Worm (Caenorhabditis elegans): Measurements from ENCODE around the gene rpl-6.
A peak's percentile ranks its signal among the peaks of the same experiment; 100 is the strongest.

Gene rpl-6

DNA sequence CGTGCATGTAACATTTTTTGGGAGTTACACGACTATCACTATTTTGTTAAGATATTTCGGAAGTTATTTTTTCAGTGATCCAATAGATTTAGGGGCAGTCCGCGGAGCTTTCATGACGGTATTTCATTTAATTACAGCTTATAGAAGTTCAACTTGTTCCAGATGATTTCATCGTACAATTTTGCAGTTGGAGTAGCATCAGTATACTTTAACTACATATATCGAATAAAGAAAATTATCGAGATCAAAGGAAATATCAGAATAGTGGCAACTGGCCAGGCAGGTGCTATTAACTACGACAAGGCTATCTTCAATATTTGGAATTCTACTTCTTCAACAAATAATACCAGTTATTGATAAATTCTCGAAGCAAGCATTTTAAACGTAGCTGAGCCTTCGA, 29.8 kb upstream of the rpl-6 start (continued):
- TF ChIP-seq attf-6 (GFP tag; IDR thresholded peaks at IDR 0.05): peak; percentile 56; the same call in 1 of the 2 replicates
- peak; percentile 41; the same call in 1 of the 2 replicates for TF ChIP-seq mcd-1 (GFP tag; IDR thresholded peaks at IDR 0.05)
- peak; percentile 50; the same call in 1 of the 2 replicates for TF ChIP-seq nfyb-1 (GFP tag; IDR thresholded peaks at IDR 0.05)
- TF ChIP-seq ztf-22 (GFP tag; optimal IDR thresholded peaks at IDR 0.05): no peak
- TF ChIP-seq snpc-4 (GFP tag; optimal IDR thresholded peaks at IDR 0.05): no peak
- peak in 1 of 4 experiments; percentile 26 for TF ChIP-seq snpc-4 (tag; optimal IDR thresholded peaks at IDR 0.05)
- no peak for TF ChIP-seq F22D6.2 (tag; optimal IDR thresholded peaks at IDR 0.05)
- peak; percentile 86 for TF ChIP-seq ekl-4 (GFP tag; IDR thresholded peaks at IDR 0.05)
- peak; percentile 78 for TF ChIP-seq lin-26 (GFP tag; IDR thresholded peaks at IDR 0.05)
- no peak for TF ChIP-seq Y53F4B.3 (GFP tag; IDR thresholded peaks at IDR 0.05)
- no peak for TF ChIP-seq bed-2 (GFP tag; IDR thresholded peaks at IDR 0.05)
- peak; percentile 51; the same call in 1 of the 2 replicates for TF ChIP-seq pbrm-1 (GFP tag; IDR thresholded peaks at IDR 0.05)
- TF ChIP-seq Y95B8A.8 (GFP tag; IDR thresholded peaks at IDR 0.05): peak; percentile 54; the same call in 1 of the 2 replicates
- TF ChIP-seq mxl-1 (tag; optimal IDR thresholded peaks at IDR 0.05): no peak
- TF ChIP-seq Y53G8AR.9 (GFP tag; conservative IDR thresholded peaks at IDR 0.05): 0 out of 2 replicates have a peak, but pooled peaks have one; percentile 53
- TF ChIP-seq F37B4.10 (GFP tag; IDR thresholded peaks at IDR 0.05): no peak
- TF ChIP-seq F52B5.7 (tag; optimal IDR thresholded peaks at IDR 0.05): peak; percentile 8
- TF ChIP-seq hlh-26 (GFP tag; conservative IDR thresholded peaks at IDR 0.05): no peak
- TF ChIP-seq nfya-2 (GFP tag; IDR thresholded peaks at IDR 0.05): 0 out of 2 replicates have a peak, but pooled peaks have one; percentile 54
- no peak for TF ChIP-seq rec-8 (tag; optimal IDR thresholded peaks at IDR 0.05)
- no peak for TF ChIP-seq C17E4.6 (GFP tag; IDR thresholded peaks at IDR 0.05)
- no peak for TF ChIP-seq fkh-3 (tag; optimal IDR thresholded peaks at IDR 0.05)
- no peak for TF ChIP-seq sptf-2 (GFP tag; optimal IDR thresholded peaks at IDR 0.05)
- TF ChIP-seq snpc-1.3 (tag; optimal IDR thresholded peaks at IDR 0.05; ENCODE audit: insufficient read depth): peak; percentile 11
- no peak for TF ChIP-seq F57A8.1 (GFP tag; optimal IDR thresholded peaks at IDR 0.05)
- no peak for TF ChIP-seq pha-4 (tag; optimal IDR thresholded peaks at IDR 0.05)

DNA sequence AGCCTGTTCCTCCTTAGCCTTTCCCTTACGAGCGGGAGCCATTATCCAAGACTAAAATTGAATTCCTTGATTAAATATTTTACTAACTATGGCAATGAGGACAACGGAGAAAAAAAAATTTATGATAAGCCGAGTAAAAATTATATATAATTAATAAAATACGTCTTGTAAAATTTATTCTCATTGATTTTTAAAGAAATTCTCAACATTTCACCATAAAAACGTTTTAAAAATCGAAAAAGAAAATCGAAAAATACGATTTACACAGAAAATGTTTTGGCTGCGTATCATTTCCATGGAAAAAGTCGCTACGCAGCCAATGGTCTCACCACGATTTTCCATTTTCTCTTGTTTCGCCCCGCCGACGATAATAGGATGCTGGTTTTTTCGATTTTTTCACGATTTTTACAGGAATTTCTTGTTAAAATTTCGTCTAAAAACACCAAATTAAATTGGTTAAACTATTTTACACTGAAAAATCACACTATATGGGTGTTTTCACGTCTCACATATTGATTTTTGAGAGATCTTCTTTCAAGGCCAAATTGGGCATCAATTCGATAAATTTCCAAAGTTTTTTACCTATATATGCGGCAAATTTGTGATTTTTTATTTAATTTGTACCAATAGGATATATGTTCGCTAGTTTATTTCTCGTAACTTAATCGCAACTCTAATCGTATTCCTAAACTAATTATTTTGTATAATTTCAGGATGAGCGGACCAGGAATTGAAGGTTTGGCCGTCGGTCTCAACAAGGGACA, 28.5 kb upstream of the rpl-6 start, which contains the start of the genes rps-14 and rpl-36:
TSS of gene rps-14 (minus strand) at position 51 of the 764 bp plus-strand sequence.
TSS of gene rpl-36 (plus strand) at position 714 of the 764 bp plus-strand sequence.
- peak; percentile 36; the same call in 1 of the 2 replicates for TF ChIP-seq ekl-4 (GFP tag; IDR thresholded peaks at IDR 0.05)
- peak; percentile 47 for TF ChIP-seq K12H6.12 (tag; optimal IDR thresholded peaks at IDR 0.05)
- no peak for TF ChIP-seq hlh-26 (GFP tag; conservative IDR thresholded peaks at IDR 0.05)
- TF ChIP-seq F33H1.4 (GFP tag; IDR thresholded peaks at IDR 0.05): peak; percentile 98
- TF ChIP-seq F49E8.2 (tag; optimal IDR thresholded peaks at IDR 0.05; ENCODE audit: insufficient read depth): peak; percentile 26
- TF ChIP-seq Y53F4B.3 (GFP tag; IDR thresholded peaks at IDR 0.05): no peak
- TF ChIP-seq pbrm-1 (GFP tag; IDR thresholded peaks at IDR 0.05): peak; percentile 69
- TF ChIP-seq mes-4 (tag; optimal IDR thresholded peaks at IDR 0.05): no peak
- no peak for TF ChIP-seq mxl-1 (tag; optimal IDR thresholded peaks at IDR 0.05)
- no peak for TF ChIP-seq F57C9.4 (tag; optimal IDR thresholded peaks at IDR 0.05)
- TF ChIP-seq ccch-3 (GFP tag; optimal IDR thresholded peaks at IDR 0.05): no peak
- TF ChIP-seq zfh-2 (GFP tag; conservative IDR thresholded peaks at IDR 0.05): no peak
- TF ChIP-seq madf-8 (GFP tag; conservative IDR thresholded peaks at IDR 0.05): 0 out of 2 replicates have a peak, but pooled peaks have one; percentile 15
- TF ChIP-seq gei-17 (GFP tag; optimal IDR thresholded peaks at IDR 0.05): no peak
- TF ChIP-seq tlf-1 (GFP tag; optimal IDR thresholded peaks at IDR 0.05): peak; percentile 82
- peak; percentile 62; the same call in 1 of the 2 replicates for TF ChIP-seq ceh-91 (GFP tag; IDR thresholded peaks at IDR 0.05)
- TF ChIP-seq F10E7.11 (tag; optimal IDR thresholded peaks at IDR 0.05): no peak
- TF ChIP-seq fkh-3 (tag; optimal IDR thresholded peaks at IDR 0.05): no peak
- TF ChIP-seq B0019.2 (GFP tag; conservative IDR thresholded peaks at IDR 0.05): no peak
- TF ChIP-seq tbp1 (GFP tag; optimal IDR thresholded peaks at IDR 0.05): peak; percentile 62
- TF ChIP-seq nfya-2 (GFP tag; IDR thresholded peaks at IDR 0.05): no peak
- no peak for TF ChIP-seq hmg-20 (GFP tag; IDR thresholded peaks at IDR 0.05)
- no peak; the same call in 1 of the 2 replicates for TF ChIP-seq lir-1 (GFP tag; conservative IDR thresholded peaks at IDR 0.05)
- TF ChIP-seq F57A8.1 (GFP tag; optimal IDR thresholded peaks at IDR 0.05): no peak
- TF ChIP-seq attf-5 (GFP tag; optimal IDR thresholded peaks at IDR 0.05): peak; percentile 60
- no peak for TF ChIP-seq unc-130 (GFP tag; optimal IDR thresholded peaks at IDR 0.05)
- TF ChIP-seq somi-1 (GFP tag; optimal IDR thresholded peaks at IDR 0.05): no peak

All from whole organism, young adult.